Worm (Caenorhabditis elegans) whole organism, late embryonic: ENCODE results near the gene D1005.10.

Experiments
- T23F11.4 ChIP-seq: fragments of 200-800 bp; sonication (Bioruptor generic); optimal IDR thresholded peaks from 2 replicates; lab custom pipeline; 2018; ENCODE audit warnings: mild to moderate bottlenecking, missing genetic modification characterization, missing compliant biosample characterization
- ceh-19 ChIP-seq: fragments of 200-800 bp; sonication (Bioruptor generic); optimal IDR thresholded peaks from 2 replicates; lab custom pipeline; 2018; ENCODE audit warnings: mild to moderate bottlenecking, missing genetic modification characterization, missing compliant biosample characterization
- ceh-31 ChIP-seq: sonication (generic microtip); optimal IDR thresholded peaks from 2 replicates; lab custom pipeline; 2016; ENCODE audit warnings: missing genetic modification characterization, missing compliant biosample characterization
- ceh-9 ChIP-seq: sonication (generic microtip); optimal IDR thresholded peaks from 2 replicates; lab custom pipeline; 2016; ENCODE audit warnings: mild to moderate bottlenecking, missing genetic modification characterization, inconsistent platforms, missing compliant biosample characterization
- dve-1 ChIP-seq: sonication (generic microtip); optimal IDR thresholded peaks from 2 replicates; lab custom pipeline; 2017; ENCODE audit warnings: antibody characterized with exemption, mild to moderate bottlenecking, missing genetic modification characterization, missing compliant biosample characterization
- elt-2 ChIP-seq: sonication (generic microtip); optimal IDR thresholded peaks from 2 replicates; lab custom pipeline; 2016; ENCODE audit warnings: missing genetic modification reagents, missing genetic modification characterization, missing compliant biosample characterization
- hlh-30 ChIP-seq: sonication (generic microtip); optimal IDR thresholded peaks from 2 replicates; lab custom pipeline; 2017; ENCODE audit warnings: antibody characterized with exemption, missing genetic modification characterization, missing compliant biosample characterization; ENCODE audit not compliant: insufficient read depth
- nfya-1 ChIP-seq: sonication (generic microtip); optimal IDR thresholded peaks from 2 replicates; lab custom pipeline; 2017; ENCODE audit warnings: missing genetic modification characterization, mild to moderate bottlenecking, missing compliant biosample characterization, antibody characterized with exemption, moderate library complexity
- sdc-2 ChIP-seq: sonication (generic microtip); optimal IDR thresholded peaks from 2 replicates; lab custom pipeline; 2016; ENCODE audit warnings: missing genotype, missing genetic modification characterization, missing compliant biosample characterization
- sox-4 ChIP-seq: sonication (generic microtip); optimal IDR thresholded peaks from 2 replicates; lab custom pipeline; 2017; ENCODE audit warnings: mild to moderate bottlenecking, missing genetic modification characterization, inconsistent platforms, missing compliant biosample characterization
- tbx-2 ChIP-seq: sonication (generic microtip); optimal IDR thresholded peaks from 2 replicates; lab custom pipeline; 2016; ENCODE audit warnings: missing genetic modification characterization, missing compliant biosample characterization
- unc-42 ChIP-seq: sonication (generic microtip); optimal IDR thresholded peaks from 2 replicates; lab custom pipeline; 2016; ENCODE audit warnings: missing genotype, missing genetic modification characterization, missing compliant biosample characterization
- zip-5 ChIP-seq: sonication (generic microtip); optimal IDR thresholded peaks from 2 replicates; lab custom pipeline; 2016; ENCODE audit warnings: missing genetic modification characterization, missing compliant biosample characterization

The D1005.10 gene

DNA sequence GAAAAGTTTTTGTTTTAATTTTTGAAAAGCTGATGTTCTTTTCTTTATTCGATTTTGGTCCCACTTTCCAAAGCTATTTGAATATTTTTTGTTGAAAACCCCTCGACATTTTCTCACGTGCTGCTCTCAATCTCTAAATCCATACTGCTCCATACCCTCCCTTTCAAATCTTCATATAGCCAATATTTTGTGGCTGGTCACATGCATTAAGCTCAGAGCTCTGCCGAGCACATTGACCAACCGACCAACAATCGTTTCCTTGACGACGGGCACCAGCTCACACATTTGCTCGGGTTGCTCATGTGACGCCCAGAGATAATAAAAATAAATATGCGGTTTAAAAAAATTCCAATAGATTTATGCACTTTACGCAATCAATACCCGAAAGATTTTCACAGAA, 47.1 kb downstream of the D1005.10 start:
- peak; percentile 5 for TF ChIP-seq nfya-1 (tag; lab: Kevin White, UChicago)
- peak; percentile 96 for TF ChIP-seq sdc-2 (tag; lab: Kevin White, UChicago)
- no peak for TF ChIP-seq zip-5 (tag; lab: Kevin White, UChicago)

- no peak for TF ChIP-seq hlh-30 (tag; lab: Kevin White, UChicago)
- TF ChIP-seq ceh-9 (tag; lab: Kevin White, UChicago) = no peak
- no peak for TF ChIP-seq ceh-19
- TF ChIP-seq sdc-2 (tag; lab: Kevin White, UChicago) = peak; percentile 97
- no peak for TF ChIP-seq T23F11.4 (GFP tag; lab: Kevin White, UChicago)
- TF ChIP-seq dve-1 (tag; lab: Kevin White, UChicago) = no peak
- no peak for TF ChIP-seq elt-2 (tag; lab: Kevin White, UChicago)
- no peak for TF ChIP-seq sox-4
- TF ChIP-seq nfya-1 (tag; lab: Kevin White, UChicago) = peak; percentile 27
- no peak for TF ChIP-seq ceh-31
- no peak for TF ChIP-seq tbx-2 (tag; lab: Kevin White, UChicago)
- TF ChIP-seq unc-42 (tag; lab: Kevin White, UChicago) = peak; percentile 8
Measured at ce11 chrX:1437097-1437496, 48.9 kb downstream of the D1005.10 start.
